Fruit fly (Drosophila melanogaster) whole organism: ENCODE data around the gene Dsor1.

Source experiments
- EcR ChIP-seq, 2 experiments: fragments of >200 bp; optimal IDR thresholded peaks; 2 replicates each; lab custom pipeline; 2017; ENCODE audit warnings: missing biosample characterization in 2 of 2, missing genetic modification characterization in 2 of 2, missing genetic modification reagents in 2 of 2
- usp ChIP-seq: fragments of >200 bp; optimal IDR thresholded peaks from 2 replicates; lab custom pipeline; 2017; ENCODE audit warnings: missing biosample characterization, missing genetic modification characterization, mixed read lengths

dm6 chrX:9272830-9273507, 25.8 kb downstream of the Dsor1 start, which contains the start of the genes Cfp1 and Aladin:
- TF ChIP-seq EcR (GFP tag; optimal IDR thresholded peaks at IDR 0.05; lab: Kevin White, UChicago) = no peak
- no peak for TF ChIP-seq usp (GFP tag; lab: Kevin White, UChicago)
